Worm (Caenorhabditis elegans): Measurements from ENCODE around the gene ZK637.14.
A peak's percentile ranks its signal among the peaks of the same experiment; 100 is the strongest.

ZK637.14 gene

DNA sequence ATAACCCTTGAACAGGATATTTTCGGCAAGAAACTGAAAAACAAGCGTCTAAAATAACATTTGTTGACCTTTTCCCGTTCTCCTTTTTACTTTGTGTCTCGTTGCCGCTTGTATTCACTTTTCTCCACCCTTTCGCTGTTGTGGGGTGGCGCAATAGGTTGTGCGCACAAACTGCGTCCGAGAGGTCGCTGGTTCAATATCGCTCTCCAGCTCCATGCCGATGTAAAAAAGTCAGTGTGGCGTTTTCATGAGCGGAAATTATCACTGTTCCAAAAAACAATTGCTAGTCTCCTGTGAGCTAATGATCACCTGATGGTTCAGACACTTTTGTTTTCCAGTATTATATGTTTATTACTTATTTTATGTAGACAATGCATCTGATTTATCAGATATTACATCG, 48.6 kb upstream of the ZK637.14 start (continued):
- TF ChIP-seq hmg-11 (tag; optimal IDR thresholded peaks at IDR 0.05) (peak; percentile 90), ceh-9 (tag; optimal IDR thresholded peaks at IDR 0.05) (no peak), nhr-237 (tag; optimal IDR thresholded peaks at IDR 0.05) (no peak), elt-1 (tag; optimal IDR thresholded peaks at IDR 0.05) (no peak), ama-1 (optimal IDR thresholded peaks at IDR 0.05) (no peak)

DNA sequence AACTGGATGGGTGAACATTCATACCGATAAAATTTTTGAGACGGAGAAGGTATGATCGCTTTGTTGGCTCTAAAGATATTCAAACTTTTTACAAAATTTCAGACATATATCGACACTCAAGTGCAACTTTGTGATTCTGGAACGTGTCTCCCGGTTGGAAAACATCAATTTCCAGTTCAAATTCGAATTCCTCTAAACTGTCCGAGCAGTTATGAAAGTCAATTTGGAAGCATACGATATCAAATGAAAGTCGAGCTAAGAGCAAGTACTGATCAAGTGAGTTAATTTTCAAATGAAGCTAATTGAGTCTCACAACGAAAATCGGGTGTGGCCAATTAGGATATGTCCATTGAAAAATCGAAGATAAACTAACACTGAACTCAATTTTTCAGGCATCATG, 45.4 kb upstream of the ZK637.14 start:
- TF ChIP-seq egl-5 (tag; optimal IDR thresholded peaks at IDR 0.05) (no peak), ceh-28 (tag; optimal IDR thresholded peaks at IDR 0.05) (no peak), snpc-4 (tag; optimal IDR thresholded peaks at IDR 0.05) (no peak), nhr-237 (tag; optimal IDR thresholded peaks at IDR 0.05) (no peak), unc-39 (tag; optimal IDR thresholded peaks at IDR 0.05) (no peak), ceh-82 (tag; optimal IDR thresholded peaks at IDR 0.05) (no peak), elt-2 (tag; optimal IDR thresholded peaks at IDR 0.05) (no peak), nfya-1 (tag; optimal IDR thresholded peaks at IDR 0.05; ENCODE audit: insufficient read depth) (no peak)

DNA sequence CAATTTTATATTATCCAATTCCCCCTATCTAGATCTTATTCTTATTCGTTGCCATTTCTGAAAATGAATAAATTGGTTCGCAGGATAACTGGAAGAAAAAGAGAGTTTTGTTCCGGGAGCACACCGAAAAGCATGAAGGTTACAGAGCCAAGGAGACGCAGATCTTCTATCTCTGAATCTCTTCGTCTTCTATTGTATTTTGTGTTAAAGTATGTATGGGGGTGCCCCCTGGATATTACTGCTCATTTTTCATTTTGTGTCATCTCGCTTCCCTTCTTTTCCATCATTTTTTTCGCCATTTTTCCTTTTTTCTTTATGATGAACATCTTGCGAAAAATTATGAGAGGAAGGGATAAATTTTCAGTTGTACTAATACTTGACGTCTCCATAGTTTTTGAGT, 44.7 kb upstream of the ZK637.14 start:
- TF ChIP-seq nfya-1 (tag; optimal IDR thresholded peaks at IDR 0.05; ENCODE audit: insufficient read depth) (peak; percentile 5), pha-4 (tag; optimal IDR thresholded peaks at IDR 0.05) (no peak), lin-39 (tag; optimal IDR thresholded peaks at IDR 0.05) (peak; percentile 74)

DNA sequence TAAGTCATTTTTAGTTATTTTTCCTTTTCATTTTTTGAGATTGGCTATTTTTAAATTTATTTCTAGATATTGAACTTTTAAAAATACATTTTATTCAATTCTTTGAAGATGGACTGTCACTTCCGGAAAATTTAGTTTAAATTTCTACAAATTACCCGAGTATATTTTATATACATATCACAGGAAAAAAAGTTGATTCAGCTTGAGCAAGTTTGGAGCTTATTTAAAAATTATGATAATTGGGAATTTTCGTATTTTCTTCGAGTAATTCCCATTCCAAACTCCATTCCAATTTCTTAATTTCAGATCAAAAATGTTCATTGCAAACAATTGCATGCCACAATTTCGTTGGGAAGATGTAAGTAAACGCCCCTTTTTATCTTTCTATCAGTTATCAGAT, 40.8 kb upstream of the ZK637.14 start, which contains the start of gene arrd-15:
Gene arrd-15 (plus strand): TSS at position 301 of the 400 bp plus-strand sequence.
- TF ChIP-seq mml-1 (tag; optimal IDR thresholded peaks at IDR 0.05) (no peak), unc-62 (GFP tag; optimal IDR thresholded peaks at IDR 0.05) (no peak), fkh-10 (GFP tag; optimal IDR thresholded peaks at IDR 0.05) (no peak), lsy-12 (tag; optimal IDR thresholded peaks at IDR 0.05) (no peak), hmg-11 (tag; optimal IDR thresholded peaks at IDR 0.05) (no peak), ceh-82 (tag; optimal IDR thresholded peaks at IDR 0.05) (no peak), ceh-9 (tag; optimal IDR thresholded peaks at IDR 0.05) (no peak)

DNA sequence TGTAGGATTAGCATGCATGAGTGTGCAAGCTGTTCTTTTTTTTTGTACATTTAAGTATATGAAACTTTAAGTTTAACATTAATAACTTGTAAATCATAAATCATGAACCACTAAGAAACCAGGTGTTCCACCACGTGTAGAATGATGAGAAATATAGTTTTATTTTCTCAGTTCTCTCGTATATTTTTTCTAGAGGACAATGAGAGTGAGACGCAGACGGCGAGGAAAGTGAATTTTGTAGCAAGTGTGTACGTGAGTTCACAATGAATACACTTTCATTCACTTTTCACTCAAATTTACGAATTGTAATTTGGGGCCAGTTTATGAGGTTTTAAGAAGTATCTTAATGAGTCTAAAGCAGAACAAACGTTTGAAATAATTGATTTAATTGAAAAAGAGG, 37.6 kb upstream of the ZK637.14 start:
- no peak for TF ChIP-seq ceh-16 (tag; optimal IDR thresholded peaks at IDR 0.05)
- peak; percentile 28 for TF ChIP-seq nfya-1 (tag; optimal IDR thresholded peaks at IDR 0.05; ENCODE audit: insufficient read depth)
- TF ChIP-seq mdl-1 (tag; optimal IDR thresholded peaks at IDR 0.05), result peak; percentile 7

DNA sequence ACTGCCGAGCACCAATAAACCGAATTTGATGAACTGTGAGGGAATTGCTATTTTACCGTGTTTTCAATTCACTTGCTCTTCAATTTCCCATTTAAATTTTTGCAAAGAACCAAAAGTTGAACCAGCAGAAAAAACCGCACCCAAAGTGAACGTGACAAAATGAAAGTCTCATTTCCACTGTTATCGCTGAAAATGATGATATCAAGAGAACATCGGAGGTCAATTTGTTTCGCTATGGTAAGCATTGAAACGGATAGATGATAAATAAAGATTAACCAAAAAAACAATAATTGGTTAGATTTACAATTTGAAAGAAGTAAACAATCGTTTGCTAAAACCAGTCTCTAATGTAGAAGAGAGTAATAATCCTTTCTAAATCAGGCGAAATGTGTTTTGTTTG, 36.6 kb upstream of the ZK637.14 start:
- no peak for TF ChIP-seq jun-1 (tag; optimal IDR thresholded peaks at IDR 0.05)
- TF ChIP-seq ceh-28 (tag; optimal IDR thresholded peaks at IDR 0.05), result no peak
- no peak for TF ChIP-seq ceh-9 (tag; optimal IDR thresholded peaks at IDR 0.05)
- TF ChIP-seq aly-2 (tag; optimal IDR thresholded peaks at IDR 0.05), result no peak
- TF ChIP-seq elt-2 (tag; optimal IDR thresholded peaks at IDR 0.05), result no peak
- no peak for TF ChIP-seq R02D3.7 (tag; optimal IDR thresholded peaks at IDR 0.05)
- TF ChIP-seq ztf-4 (tag; optimal IDR thresholded peaks at IDR 0.05), result no peak
- no peak for TF ChIP-seq ceh-82 (tag; optimal IDR thresholded peaks at IDR 0.05)
- TF ChIP-seq fkh-2 (tag; optimal IDR thresholded peaks at IDR 0.05), result no peak
- TF ChIP-seq pqm-1 (tag; optimal IDR thresholded peaks at IDR 0.05), result no peak
- no peak for TF ChIP-seq fkh-10 (GFP tag; optimal IDR thresholded peaks at IDR 0.05)
- no peak for TF ChIP-seq hmg-11 (tag; optimal IDR thresholded peaks at IDR 0.05)
- TF ChIP-seq lin-39 (tag; optimal IDR thresholded peaks at IDR 0.05), result no peak
- no peak for TF ChIP-seq unc-39 (tag; optimal IDR thresholded peaks at IDR 0.05)
- no peak for TF ChIP-seq nhr-12 (tag; optimal IDR thresholded peaks at IDR 0.05)

DNA sequence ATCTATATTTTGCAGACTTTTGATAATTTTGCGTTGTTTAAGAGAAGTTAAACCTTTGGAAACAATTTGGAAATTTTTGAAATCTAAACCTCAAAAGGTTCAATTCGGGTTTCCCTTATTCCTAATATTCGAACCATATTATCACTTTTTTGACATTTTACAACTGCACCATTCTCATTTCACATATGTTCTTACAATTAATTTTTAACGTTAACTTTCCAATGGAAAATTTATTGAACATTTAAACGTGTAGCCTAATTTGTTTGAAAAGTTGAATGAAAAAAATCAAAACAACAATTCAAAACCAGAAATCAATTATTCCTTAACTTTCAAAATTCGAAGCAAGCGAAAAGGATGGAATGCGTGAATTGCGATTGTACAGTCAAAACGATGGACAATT, 35.0 kb upstream of the ZK637.14 start, which contains the start of gene ZK637.12:
Gene ZK637.12 (plus strand): TSS at position 301 of the 400 bp plus-strand sequence.
- TF ChIP-seq nhr-28 (tag; optimal IDR thresholded peaks at IDR 0.05) (no peak), nhr-11 (tag; optimal IDR thresholded peaks at IDR 0.05) (no peak), nhr-237 (tag; optimal IDR thresholded peaks at IDR 0.05) (no peak), lin-15B (tag; optimal IDR thresholded peaks at IDR 0.05) (no peak), ama-1 (optimal IDR thresholded peaks at IDR 0.05) (no peak), hmg-11 (tag; optimal IDR thresholded peaks at IDR 0.05) (no peak), unc-39 (tag; optimal IDR thresholded peaks at IDR 0.05) (no peak), pha-4 (tag; optimal IDR thresholded peaks at IDR 0.05) (no peak), nhr-23 (tag; optimal IDR thresholded peaks at IDR 0.05) (no peak), lin-39 (tag; optimal IDR thresholded peaks at IDR 0.05) (no peak), tbx-2 (tag; optimal IDR thresholded peaks at IDR 0.05) (no peak), nfya-1 (tag; optimal IDR thresholded peaks at IDR 0.05; ENCODE audit: insufficient read depth) (no peak)

Data from whole organism, L3 larva.